Worm (Caenorhabditis elegans): Measurements from ENCODE around the gene zipt-2.3.

DNA sequence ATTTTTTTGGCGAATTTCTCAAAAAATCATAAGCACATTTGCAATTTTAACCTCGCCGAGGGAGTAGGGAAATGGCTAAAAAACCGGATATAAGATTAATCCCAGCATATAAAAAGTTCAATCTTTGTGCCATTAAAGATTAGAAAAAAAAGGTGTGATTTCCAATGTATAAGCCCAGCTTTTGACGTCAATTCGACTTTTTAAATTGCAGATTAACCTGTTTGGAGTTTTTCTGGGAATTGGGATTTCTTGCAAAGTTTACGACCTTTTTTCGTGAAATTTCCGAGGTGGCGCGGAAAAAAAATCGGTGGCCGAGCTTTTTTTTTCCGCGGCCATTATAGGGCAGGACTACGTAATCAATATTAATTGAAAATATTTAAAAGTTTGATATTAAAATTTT, 18.0 kb downstream of the zipt-2.3 start:
- TF ChIP-seq Y53F4B.3 (GFP tag; IDR thresholded peaks at IDR 0.05): no peak
- TF ChIP-seq nfya-2 (GFP tag; IDR thresholded peaks at IDR 0.05): no peak
- no peak for TF ChIP-seq unc-62 (GFP tag; optimal IDR thresholded peaks at IDR 0.05)
- TF ChIP-seq sptf-2 (GFP tag; optimal IDR thresholded peaks at IDR 0.05): no peak
- no peak for TF ChIP-seq ceh-91 (GFP tag; IDR thresholded peaks at IDR 0.05)
- no peak for TF ChIP-seq F22D6.2 (tag; optimal IDR thresholded peaks at IDR 0.05)
- no peak for TF ChIP-seq aptf-2 (GFP tag; conservative IDR thresholded peaks at IDR 0.05)
- TF ChIP-seq ztf-3 (GFP tag; optimal IDR thresholded peaks at IDR 0.05): no peak
